Worm (Caenorhabditis elegans) whole organism, L2 larva: ENCODE data around the gene H10E21.1.

Experiments used
- C34F6.9 ChIP-seq: fragments of 150-350 bp; optimal IDR thresholded peaks from 2 replicates; lab custom pipeline; 2014; ENCODE audit warnings: missing biosample characterization, missing genetic modification characterization
- F13H6.1 ChIP-seq: sonication (generic microtip); optimal IDR thresholded peaks from 2 replicates; lab custom pipeline; 2016; ENCODE audit warnings: missing genetic modification characterization, missing compliant biosample characterization
- R02D3.7 ChIP-seq: fragments of 150-350 bp; optimal IDR thresholded peaks from 2 replicates; lab custom pipeline; 2014; ENCODE audit warnings: missing biosample characterization, missing genetic modification characterization
- Y55F3AM.14 ChIP-seq: fragments of 200-800 bp; sonication (Bioruptor generic); optimal IDR thresholded peaks from 2 replicates; lab custom pipeline; 2018; ENCODE audit warnings: mild to moderate bottlenecking, missing genetic modification characterization, missing compliant biosample characterization
- ZK546.5 ChIP-seq: sonication (generic microtip); optimal IDR thresholded peaks from 2 replicates; lab custom pipeline; 2017; ENCODE audit warnings: missing biosample characterization, missing genetic modification characterization
- alr-1 ChIP-seq: fragments of 150-350 bp; optimal IDR thresholded peaks from 2 replicates; lab custom pipeline; 2014; ENCODE audit warnings: missing biosample characterization, missing genetic modification characterization
- aly-2 ChIP-seq: fragments of 150-350 bp; optimal IDR thresholded peaks from 2 replicates; lab custom pipeline; 2014; ENCODE audit warnings: missing biosample characterization, missing genetic modification characterization
- ama-1 ChIP-seq: fragments of 150-350 bp; optimal IDR thresholded peaks from 2 replicates; lab custom pipeline; 2018; ENCODE audit warnings: inconsistent platforms
- blmp-1 ChIP-seq: sonication (generic microtip); optimal IDR thresholded peaks from 2 replicates; lab custom pipeline; 2017; ENCODE audit warnings: missing genetic modification characterization, mild to moderate bottlenecking, missing compliant biosample characterization, antibody characterized with exemption, moderate library complexity; ENCODE audit not compliant: insufficient read depth
- ceh-16 ChIP-seq: fragments of 150-350 bp; optimal IDR thresholded peaks from 2 replicates; lab custom pipeline; 2014; ENCODE audit warnings: missing biosample characterization, missing genetic modification characterization
- ceh-82 ChIP-seq: fragments of 150-350 bp; optimal IDR thresholded peaks from 2 replicates; lab custom pipeline; 2014; ENCODE audit warnings: missing biosample characterization, missing genetic modification characterization
- crh-2 ChIP-seq: sonication (generic microtip); optimal IDR thresholded peaks from 2 replicates; lab custom pipeline; 2017; ENCODE audit warnings: missing biosample characterization, missing genetic modification characterization
- dmd-4 ChIP-seq: sonication (generic microtip); optimal IDR thresholded peaks from 2 replicates; lab custom pipeline; 2017; ENCODE audit warnings: missing biosample characterization, missing genetic modification characterization
- egl-27 ChIP-seq: sonication (generic microtip); optimal IDR thresholded peaks from 3 replicates; lab custom pipeline; 2017; ENCODE audit warnings: missing biosample characterization, missing genetic modification reagents, missing genetic modification characterization
- elt-1 ChIP-seq: fragments of 150-350 bp; optimal IDR thresholded peaks from 2 replicates; lab custom pipeline; 2014; ENCODE audit warnings: missing biosample characterization, missing genetic modification characterization
- elt-3 ChIP-seq: sonication (generic microtip); optimal IDR thresholded peaks from 2 replicates; lab custom pipeline; 2017; ENCODE audit warnings: missing biosample characterization, missing genetic modification characterization
- gmeb-1 ChIP-seq: fragments of 150-350 bp; optimal IDR thresholded peaks from 2 replicates; lab custom pipeline; 2014; ENCODE audit warnings: missing biosample characterization, missing genetic modification characterization
- lin-11 ChIP-seq: fragments of 150-350 bp; sonication (generic microtip); optimal IDR thresholded peaks from 2 replicates; lab custom pipeline; 2014; ENCODE audit warnings: missing biosample characterization, missing genetic modification characterization, inconsistent platforms, mixed read lengths
- lin-13 ChIP-seq: fragments of 150-350 bp; optimal IDR thresholded peaks from 2 replicates; lab custom pipeline; 2014; ENCODE audit warnings: missing biosample characterization, missing genetic modification reagents, missing genetic modification characterization
- lsy-2 ChIP-seq, 2 experiments: fragments of 150-350 bp in 1 of 2; sonication (generic microtip) in 1 of 2; optimal IDR thresholded peaks; 2 replicates each; lab custom pipeline; 2014 to 2017; ENCODE audit warnings: missing biosample characterization in 2 of 2, missing genetic modification characterization in 2 of 2
- mab-5 ChIP-seq: fragments of 150-350 bp; optimal IDR thresholded peaks from 2 replicates; lab custom pipeline; 2014; ENCODE audit warnings: missing biosample characterization, missing genetic modification characterization
- mbf-1 ChIP-seq: sonication (generic microtip); optimal IDR thresholded peaks from 2 replicates; lab custom pipeline; 2017; ENCODE audit warnings: missing biosample characterization, missing genetic modification characterization
- mdl-1 ChIP-seq, 2 experiments: fragments of 150-350 bp in 1 of 2; sonication (generic microtip) in 1 of 2; optimal IDR thresholded peaks; 2 replicates each; lab custom pipeline; 2017; ENCODE audit warnings: missing biosample characterization in 2 of 2, missing genetic modification characterization in 2 of 2
- nhr-10 ChIP-seq: sonication (generic microtip); optimal IDR thresholded peaks from 2 replicates; lab custom pipeline; 2017; ENCODE audit warnings: missing biosample characterization, missing genetic modification characterization
- nhr-11 ChIP-seq: fragments of 150-350 bp; optimal IDR thresholded peaks from 2 replicates; lab custom pipeline; 2014; ENCODE audit warnings: missing biosample characterization, missing genetic modification characterization
- nhr-12 ChIP-seq: fragments of 150-350 bp; optimal IDR thresholded peaks from 2 replicates; lab custom pipeline; 2014; ENCODE audit warnings: missing biosample characterization, missing genetic modification characterization
- nhr-129 ChIP-seq: fragments of 150-350 bp; optimal IDR thresholded peaks from 2 replicates; lab custom pipeline; 2014; ENCODE audit warnings: missing biosample characterization, missing genetic modification characterization
- nhr-21 ChIP-seq: fragments of 150-350 bp; optimal IDR thresholded peaks from 2 replicates; lab custom pipeline; 2014; ENCODE audit warnings: missing biosample characterization, missing genetic modification characterization
- nhr-23 ChIP-seq: fragments of 150-350 bp; optimal IDR thresholded peaks from 2 replicates; lab custom pipeline; 2014; ENCODE audit warnings: missing biosample characterization, missing genetic modification reagents, missing genetic modification characterization
- nhr-25 ChIP-seq: fragments of 150-350 bp; sonication (generic microtip); optimal IDR thresholded peaks from 3 replicates; lab custom pipeline; 2014; ENCODE audit warnings: missing biosample characterization, missing genetic modification characterization
- nhr-6 ChIP-seq: fragments of 150-350 bp; optimal IDR thresholded peaks from 2 replicates; lab custom pipeline; 2014; ENCODE audit warnings: missing biosample characterization, missing genetic modification characterization
- nhr-77 ChIP-seq: fragments of 150-350 bp; optimal IDR thresholded peaks from 2 replicates; lab custom pipeline; 2014; ENCODE audit warnings: missing biosample characterization, missing genetic modification characterization
- peb-1 ChIP-seq: fragments of 150-350 bp; optimal IDR thresholded peaks from 2 replicates; lab custom pipeline; 2014; ENCODE audit warnings: missing biosample characterization, missing genetic modification characterization
- sem-4 ChIP-seq: fragments of 150-350 bp; optimal IDR thresholded peaks from 2 replicates; lab custom pipeline; 2014; ENCODE audit warnings: missing biosample characterization, missing genetic modification reagents, missing genetic modification characterization
- sma-3 ChIP-seq: sonication (generic microtip); optimal IDR thresholded peaks from 2 replicates; lab custom pipeline; 2016; ENCODE audit warnings: missing genetic modification reagents, missing genetic modification characterization, missing compliant biosample characterization
- sma-9 ChIP-seq, 2 experiments: fragments of 150-350 bp in 1 of 2; sonication (generic microtip) in 1 of 2; optimal IDR thresholded peaks; 2 replicates each; lab custom pipeline; 2014 to 2016; ENCODE audit warnings: missing genetic modification characterization in 2 of 2, mild to moderate bottlenecking in 1 of 2, missing biosample characterization in 1 of 2, missing compliant biosample characterization in 1 of 2, missing genetic modification reagents in 1 of 2, moderate library complexity in 1 of 2
- unc-39 ChIP-seq: fragments of 150-350 bp; optimal IDR thresholded peaks from 2 replicates; lab custom pipeline; 2014; ENCODE audit warnings: missing biosample characterization, missing genetic modification characterization
- unc-55 ChIP-seq: fragments of 150-350 bp; sonication (generic microtip); optimal IDR thresholded peaks from 3 replicates; lab custom pipeline; 2014; ENCODE audit warnings: missing biosample characterization, missing genetic modification reagents, missing genetic modification characterization
- unc-62 ChIP-seq: fragments of 150-350 bp; optimal IDR thresholded peaks from 2 replicates; lab custom pipeline; 2014; ENCODE audit warnings: missing biosample characterization, missing genetic modification reagents, missing genetic modification characterization
- zag-1 ChIP-seq: fragments of 150-350 bp; optimal IDR thresholded peaks from 2 replicates; lab custom pipeline; 2014; ENCODE audit warnings: missing biosample characterization, missing genetic modification characterization
- ztf-1 ChIP-seq: fragments of 200-800 bp; sonication (Bioruptor generic); conservative IDR thresholded peaks from 2 replicates; pipeline ENCODE4 v1.3.6; 2022; ENCODE audit warnings: missing genetic modification characterization, missing compliant biosample characterization
- ztf-11 ChIP-seq: sonication (generic microtip); optimal IDR thresholded peaks from 2 replicates; lab custom pipeline; 2017; ENCODE audit warnings: missing biosample characterization, missing genetic modification characterization
- ztf-4 ChIP-seq: fragments of 150-350 bp; optimal IDR thresholded peaks from 2 replicates; lab custom pipeline; 2014; ENCODE audit warnings: missing biosample characterization, missing genetic modification characterization

Gene H10E21.1

DNA sequence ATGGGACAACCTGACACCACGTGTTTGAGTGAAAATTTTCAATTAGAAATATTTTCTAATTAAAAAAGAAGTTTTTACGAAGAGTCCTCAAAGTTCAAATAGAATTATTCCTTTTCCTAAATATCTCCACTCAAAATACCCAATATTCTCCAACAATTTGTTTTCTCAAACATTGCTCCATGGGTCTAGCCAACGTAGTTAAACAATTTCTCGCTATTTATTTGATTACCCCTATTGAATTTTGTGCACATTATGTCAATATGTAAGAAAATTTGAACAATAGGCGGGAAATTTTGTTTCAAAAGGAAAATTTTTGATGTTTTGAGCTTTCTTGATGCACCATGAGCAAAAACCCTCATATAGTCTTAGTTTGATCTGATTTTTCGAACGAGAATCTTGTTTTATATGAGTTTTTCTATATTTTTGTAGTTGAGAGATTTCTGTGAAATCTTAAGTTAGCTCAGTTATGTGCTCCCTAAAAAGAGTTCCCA, 46.9 kb downstream of the H10E21.1 start:
- TF ChIP-seq lsy-2 (tag; optimal IDR thresholded peaks at IDR 0.05; lab: Kevin White, UChicago) = peak in 1 of 2 experiments; percentile 84
- TF ChIP-seq lin-11 (tag; lab: Kevin White, UChicago) = no peak
- peak; percentile 6 for TF ChIP-seq sma-3 (GFP tag; lab: Kevin White, UChicago)
- no peak for TF ChIP-seq peb-1 (tag; lab: Kevin White, UChicago)
- no peak for TF ChIP-seq aly-2 (tag; lab: Kevin White, UChicago)
- TF ChIP-seq nhr-21 (tag; lab: Kevin White, UChicago) = no peak
- no peak for TF ChIP-seq ceh-16 (tag; lab: Kevin White, UChicago)
- TF ChIP-seq blmp-1 (tag; lab: Kevin White, UChicago) = no peak
- TF ChIP-seq nhr-6 (tag; lab: Kevin White, UChicago) = peak; percentile 58
- TF ChIP-seq nhr-23 (tag; lab: Kevin White, UChicago) = no peak
- TF ChIP-seq sem-4 (tag; lab: Kevin White, UChicago) = peak; percentile 65
- TF ChIP-seq zag-1 (tag; lab: Kevin White, UChicago) = peak; percentile 72
- no peak for TF ChIP-seq nhr-10
- TF ChIP-seq R02D3.7 = no peak
- peak; percentile 63 for TF ChIP-seq lin-13
- TF ChIP-seq nhr-25 (tag; lab: Kevin White, UChicago) = peak; percentile 48
- TF ChIP-seq ztf-4 (tag; lab: Kevin White, UChicago) = peak; percentile 85
- TF ChIP-seq alr-1 (tag; lab: Kevin White, UChicago) = no peak
- no peak for TF ChIP-seq dmd-4 (tag; lab: Kevin White, UChicago)
- TF ChIP-seq gmeb-1 = no peak
- no peak for TF ChIP-seq unc-39
- TF ChIP-seq crh-2 (tag; lab: Kevin White, UChicago) = peak; percentile 47
- no peak for TF ChIP-seq mdl-1 (tag; optimal IDR thresholded peaks at IDR 0.05; lab: Kevin White, UChicago)
- peak; percentile 14 for TF ChIP-seq ama-1 (lab: Kevin White, UChicago)
- TF ChIP-seq mab-5 (tag; lab: Kevin White, UChicago) = peak; percentile 6
- no peak for TF ChIP-seq ceh-82 (tag; lab: Kevin White, UChicago)
- no peak for TF ChIP-seq nhr-12 (tag; lab: Kevin White, UChicago)
- TF ChIP-seq unc-55 (GFP tag; lab: Kevin White, UChicago) = peak; percentile 37
- no peak for TF ChIP-seq elt-3 (tag; lab: Kevin White, UChicago)
- TF ChIP-seq mbf-1 (tag; lab: Kevin White, UChicago) = no peak
- TF ChIP-seq nhr-77 = no peak
- TF ChIP-seq elt-1 = no peak
- no peak for TF ChIP-seq unc-62 (GFP tag; lab: Kevin White, UChicago)
- no peak for TF ChIP-seq F13H6.1 (tag; lab: Kevin White, UChicago)
- no peak for TF ChIP-seq ztf-11 (tag; lab: Kevin White, UChicago)
- TF ChIP-seq Y55F3AM.14 (GFP tag; lab: Kevin White, UChicago) = no peak
- no peak for TF ChIP-seq egl-27
- peak; percentile 68 for TF ChIP-seq nhr-129 (tag; lab: Kevin White, UChicago)
- TF ChIP-seq ztf-1 = 0 out of 2 replicates have a peak, but pooled peaks have one; percentile 69
- TF ChIP-seq nhr-11 (tag; lab: Kevin White, UChicago) = no peak
- no peak for TF ChIP-seq ZK546.5 (tag; lab: Kevin White, UChicago)
- TF ChIP-seq C34F6.9 (tag; lab: Kevin White, UChicago) = peak; percentile 57
- peak; percentile 45 for TF ChIP-seq sma-9 (GFP tag; optimal IDR thresholded peaks at IDR 0.05; lab: Kevin White, UChicago)
- no peak for TF ChIP-seq sma-9 (tag; optimal IDR thresholded peaks at IDR 0.05; lab: Kevin White, UChicago)

DNA sequence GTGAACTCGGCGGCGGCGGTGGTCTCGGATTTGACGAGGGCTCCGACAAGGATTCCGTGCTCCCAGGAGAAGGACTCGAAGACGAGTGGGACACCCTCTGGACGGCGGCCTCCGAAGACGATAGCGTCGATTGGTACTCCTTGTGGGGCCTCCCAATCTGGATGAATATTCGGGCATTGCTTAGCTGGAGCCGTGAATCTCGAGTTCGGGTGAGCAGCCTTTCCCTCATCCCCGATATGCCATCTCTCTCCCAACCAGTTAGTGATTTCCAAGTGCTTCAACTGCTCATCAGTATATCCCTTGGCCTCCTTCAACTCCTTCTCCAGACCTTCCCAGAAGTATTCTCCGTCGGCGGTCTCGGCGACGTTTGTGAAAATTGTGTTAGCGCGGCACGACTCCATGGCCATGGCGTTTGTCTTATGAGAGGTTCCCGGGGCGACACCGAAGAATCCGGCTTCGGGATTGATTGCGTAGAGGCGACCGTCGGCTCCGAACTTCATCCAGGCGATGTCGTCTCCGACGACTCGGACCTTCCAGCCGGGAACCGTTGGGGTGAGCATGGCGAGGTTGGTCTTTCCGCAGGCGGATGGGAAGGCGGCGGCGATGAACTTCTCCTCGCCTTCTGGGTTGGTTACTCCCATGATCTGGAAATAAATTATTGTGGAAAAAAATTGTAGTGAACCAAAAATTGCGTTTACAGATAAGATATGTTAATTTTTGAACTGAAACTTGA, 48.2 kb downstream of the H10E21.1 start:
- TF ChIP-seq ztf-1 (0 out of 2 replicates have a peak, but pooled peaks have one; percentile 33), mbf-1 (tag; lab: Kevin White, UChicago) (no peak), peb-1 (tag; lab: Kevin White, UChicago) (no peak), elt-1 (no peak), unc-39 (no peak)
